Comparison of ENCODE assay signal across 1 fruit fly cellular context in genomic region chrX:8436656-8437284, dm6.
TF ChIP-seq lines count a peak whose summit lies in the region.

Gene CG1440, plus strand, starts transcription at chrX:8437057.

TF ChIP-seq in whole organism, embryonic, 481 proteins besides CTCF, POLR2A, EP300 and RAD21 (continued from another document):
- peak; percentile 48 for TF ChIP-seq CG6765 (GFP tag; optimal IDR thresholded peaks at IDR 0.05; lab: Kevin White, UChicago)
- TF ChIP-seq CG2889 (GFP tag; IDR thresholded peaks at IDR 0.05; lab: Robert Waterston, UW), result 0 out of 3 replicates have a peak, but pooled peaks have one; percentile 31
- peak; percentile 48 for TF ChIP-seq PHDP (tag; optimal IDR thresholded peaks at IDR 0.05; lab: Kevin White, UChicago)
- peak; percentile 70 for TF ChIP-seq E2f2 (GFP tag; IDR thresholded peaks at IDR 0.05; lab: Robert Waterston, UW)
- peak; percentile 40 for TF ChIP-seq HLH54F (GFP tag; optimal IDR thresholded peaks at IDR 0.05; lab: Kevin White, UChicago)
- TF ChIP-seq bbx (GFP tag; IDR thresholded peaks at IDR 0.05; lab: Robert Waterston, UW; ENCODE audit: partially characterized antibody), result no peak
- TF ChIP-seq Fer1 (GFP tag; optimal IDR thresholded peaks at IDR 0.05; lab: Kevin White, UChicago), result peak; percentile 20
- TF ChIP-seq Atf6 (GFP tag; IDR thresholded peaks at IDR 0.05; lab: Robert Waterston, UW), result 0 out of 2 replicates have a peak, but pooled peaks have one; percentile 5
- TF ChIP-seq Rfx (GFP tag; IDR thresholded peaks at IDR 0.05; lab: Robert Waterston, UW), result peak; percentile 40; the same call in 1 of the 2 replicates
- peak; percentile 42 for TF ChIP-seq MESR4 (GFP tag; optimal IDR thresholded peaks at IDR 0.05; lab: Kevin White, UChicago)
- peak; percentile 16 for TF ChIP-seq CG17829 (tag; optimal IDR thresholded peaks at IDR 0.05; lab: Kevin White, UChicago)
- peak; percentile 20 for TF ChIP-seq jumu (GFP tag; optimal IDR thresholded peaks at IDR 0.05; lab: Kevin White, UChicago)
- no peak for TF ChIP-seq Rx (GFP tag; IDR thresholded peaks at IDR 0.05; lab: Robert Waterston, UW)
- peak; percentile 66 for TF ChIP-seq CG12391 (tag; optimal IDR thresholded peaks at IDR 0.05; lab: Kevin White, UChicago)
- TF ChIP-seq CG7357 (GFP tag; IDR thresholded peaks at IDR 0.05; lab: Robert Waterston, UW), result no peak
- peak; percentile 75 for TF ChIP-seq gfzf (GFP tag; optimal IDR thresholded peaks at IDR 0.05; lab: Kevin White, UChicago)
- TF ChIP-seq caup (GFP tag; optimal IDR thresholded peaks at IDR 0.05; lab: Kevin White, UChicago; ENCODE audit: severe bottlenecking), result peak; percentile 8
- TF ChIP-seq CG14710 (tag; optimal IDR thresholded peaks at IDR 0.05; lab: Kevin White, UChicago), result peak; percentile 78
- no peak for TF ChIP-seq CG10565 (GFP tag; optimal IDR thresholded peaks at IDR 0.05; lab: Kevin White, UChicago)
- no peak for TF ChIP-seq hkb (optimal IDR thresholded peaks at IDR 0.05; lab: Kevin White, UChicago)
- peak; percentile 47; the same call in 1 of the 2 replicates for TF ChIP-seq hkb (GFP tag; IDR thresholded peaks at IDR 0.05; lab: Robert Waterston, UW)
- TF ChIP-seq fd96Cb (tag; optimal IDR thresholded peaks at IDR 0.05; lab: Kevin White, UChicago), result no peak
- TF ChIP-seq Sin3A (optimal IDR thresholded peaks at IDR 0.05; lab: Kevin White, UChicago), result peak; percentile 17
- peak; percentile 39 for TF ChIP-seq stwl (tag; optimal IDR thresholded peaks at IDR 0.05; lab: Kevin White, UChicago)
- TF ChIP-seq CG6813 (GFP tag; optimal IDR thresholded peaks at IDR 0.05; lab: Kevin White, UChicago), result peak; percentile 21
- TF ChIP-seq CG18262 (tag; optimal IDR thresholded peaks at IDR 0.05; lab: Kevin White, UChicago), result peak; percentile 5
- peak; percentile 11; the same call in 1 of the 3 replicates for TF ChIP-seq knrl (GFP tag; IDR thresholded peaks at IDR 0.05; lab: Robert Waterston, UW; ENCODE audit: partially characterized antibody)
- no peak for TF ChIP-seq B-H2 (GFP tag; optimal IDR thresholded peaks at IDR 0.05; lab: Kevin White, UChicago)
- peak; percentile 25 for TF ChIP-seq Hr3 (GFP tag; optimal IDR thresholded peaks at IDR 0.05; lab: Kevin White, UChicago)
- TF ChIP-seq Trl (optimal IDR thresholded peaks at IDR 0.05; lab: Kevin White, UChicago), result no peak
- TF ChIP-seq Trl (GFP tag; optimal IDR thresholded peaks at IDR 0.05; lab: Kevin White, UChicago), result peak; percentile 10
- TF ChIP-seq CG32767 (GFP tag; IDR thresholded peaks at IDR 0.05; lab: Robert Waterston, UW), result 0 out of 2 replicates have a peak, but pooled peaks have one; percentile 24
- TF ChIP-seq CG42726 (GFP tag; IDR thresholded peaks at IDR 0.05; lab: Robert Waterston, UW; ENCODE audit: partially characterized antibody), result no peak
- peak; percentile 31 for TF ChIP-seq Ets65A (GFP tag; lab: Kevin White, UChicago)
- TF ChIP-seq CG2120 (GFP tag; optimal IDR thresholded peaks at IDR 0.05; lab: Kevin White, UChicago), result peak; percentile 56
- TF ChIP-seq Bteb2 (GFP tag; optimal IDR thresholded peaks at IDR 0.05; lab: Kevin White, UChicago), result no peak
- peak; percentile 33; the same call in 1 of the 2 replicates for TF ChIP-seq slbo (GFP tag; IDR thresholded peaks at IDR 0.05; lab: Robert Waterston, UW)
- TF ChIP-seq Myb (GFP tag; optimal IDR thresholded peaks at IDR 0.05; lab: Kevin White, UChicago), result peak; percentile 43
- peak; percentile 73 for TF ChIP-seq CG8924 (tag; optimal IDR thresholded peaks at IDR 0.05; lab: Kevin White, UChicago)
TF ChIP-seq in whole organism, embryonic: peak in this region for 93.
